Worm (Caenorhabditis elegans) whole organism, young adult: Measurements from ENCODE around the gene tpk-1.
A peak's percentile ranks its signal among the peaks of the same experiment; 100 is the strongest.

ENCODE experiments used
- B0336.3 ChIP-seq: fragments of 200-800 bp; sonication (Bioruptor generic); IDR thresholded peaks from 2 replicates; pipeline ENCODE4 v1.3.6; 2022; ENCODE audit warnings: missing genetic modification characterization, missing compliant biosample characterization
- C17E4.6 ChIP-seq: fragments of 200-800 bp; sonication (Bioruptor generic); IDR thresholded peaks from 2 replicates; pipeline ENCODE4 v1.3.6; 2022; ENCODE audit warnings: missing genetic modification reagents, missing genetic modification characterization, missing compliant biosample characterization
- F10E7.11 ChIP-seq: sonication (generic microtip); optimal IDR thresholded peaks from 2 replicates; lab custom pipeline; 2017; ENCODE audit warnings: mild to moderate bottlenecking, missing genetic modification characterization, moderate library complexity, missing compliant biosample characterization
- F22D6.2 ChIP-seq: sonication (generic microtip); optimal IDR thresholded peaks from 2 replicates; lab custom pipeline; 2016; ENCODE audit warnings: mild to moderate bottlenecking, missing genetic modification characterization, missing compliant biosample characterization
- F37B4.10 ChIP-seq: fragments of 200-800 bp; sonication (Bioruptor generic); IDR thresholded peaks from 2 replicates; pipeline ENCODE4 v1.3.6; 2022; ENCODE audit warnings: missing genetic modification characterization, missing compliant biosample characterization
- F39B2.1 ChIP-seq: fragments of 200-800 bp; sonication (Bioruptor generic); IDR thresholded peaks from 2 replicates; pipeline ENCODE4 v1.3.6; 2022; ENCODE audit warnings: missing genetic modification reagents, missing genetic modification characterization, missing compliant biosample characterization
- F52B5.7 ChIP-seq: sonication (generic microtip); optimal IDR thresholded peaks from 2 replicates; lab custom pipeline; 2016; ENCODE audit warnings: mild to moderate bottlenecking, missing genetic modification characterization, missing compliant biosample characterization
- F55B11.4 ChIP-seq: sonication (generic microtip); optimal IDR thresholded peaks from 2 replicates; lab custom pipeline; 2016; ENCODE audit warnings: missing compliant biosample characterization, missing genetic modification characterization, borderline replicate concordance; ENCODE audit not compliant: insufficient read depth
- K11D2.4 ChIP-seq: fragments of 200-800 bp; sonication (Bioruptor generic); IDR thresholded peaks from 2 replicates; pipeline ENCODE4 v1.3.6; 2022; ENCODE audit warnings: missing genetic modification reagents, missing genetic modification characterization, missing compliant biosample characterization
- T26A5.8 ChIP-seq: sonication (generic microtip); optimal IDR thresholded peaks from 2 replicates; lab custom pipeline; 2016; ENCODE audit warnings: missing genetic modification characterization, missing compliant biosample characterization
- ama-1 ChIP-seq, 3 experiments: fragments of 150-350 bp in 1 of 3; sonication (generic microtip) in 2 of 3; optimal IDR thresholded peaks; 2 replicates each; lab custom pipeline; 2014 to 2018; ENCODE audit warnings: missing biosample characterization in 2 of 3, missing genetic modification characterization in 2 of 3, missing genetic modification reagents in 2 of 3
- atf-7 ChIP-seq: sonication (generic microtip); optimal IDR thresholded peaks from 2 replicates; lab custom pipeline; 2017; ENCODE audit warnings: mild to moderate bottlenecking, missing genetic modification characterization, missing compliant biosample characterization
- attf-5 ChIP-seq: fragments of 200-800 bp; sonication (Bioruptor generic); optimal IDR thresholded peaks from 2 replicates; lab custom pipeline; 2018; ENCODE audit warnings: mild to moderate bottlenecking, missing genetic modification characterization, missing compliant biosample characterization
- bed-2 ChIP-seq: fragments of 200-800 bp; sonication (Bioruptor generic); IDR thresholded peaks from 2 replicates; pipeline ENCODE4 v1.3.6; 2022; ENCODE audit warnings: missing genetic modification reagents, missing genetic modification characterization, missing compliant biosample characterization
- cebp-1 ChIP-seq, 2 experiments: fragments of 200-800 bp in 1 of 2; sonication (Bioruptor generic) in 1 of 2; sonication (generic microtip) in 1 of 2; IDR thresholded peaks in 1 of 2; optimal IDR thresholded peaks in 1 of 2; 2 replicates each; pipeline versions ENCODE4 v1.3.6 to Lab custom; 2017 to 2022; ENCODE audit warnings: missing compliant biosample characterization in 2 of 2, missing genetic modification characterization in 2 of 2, mild to moderate bottlenecking in 1 of 2, missing genetic modification reagents in 1 of 2, moderate library complexity in 1 of 2
- ceh-27 ChIP-seq: fragments of 200-800 bp; sonication (Bioruptor generic); optimal IDR thresholded peaks from 2 replicates; lab custom pipeline; 2018; ENCODE audit warnings: mild to moderate bottlenecking, missing genetic modification characterization, moderate library complexity, missing compliant biosample characterization
- ceh-40 ChIP-seq: fragments of 200-800 bp; sonication (Bioruptor generic); IDR thresholded peaks from 2 replicates; pipeline ENCODE4 v1.3.6; 2022; ENCODE audit warnings: missing genetic modification characterization, missing compliant biosample characterization
- chd-7 ChIP-seq: sonication (generic microtip); optimal IDR thresholded peaks from 2 replicates; lab custom pipeline; 2016; ENCODE audit warnings: mild to moderate bottlenecking, missing genetic modification characterization, moderate library complexity, missing compliant biosample characterization
- dox-1 ChIP-seq: fragments of 200-800 bp; sonication (Bioruptor generic); IDR thresholded peaks from 2 replicates; pipeline ENCODE4 v1.3.6; 2022; ENCODE audit warnings: missing genetic modification reagents, missing genetic modification characterization, missing compliant biosample characterization
- dpff-1 ChIP-seq: sonication (generic microtip); optimal IDR thresholded peaks from 2 replicates; lab custom pipeline; 2017; ENCODE audit warnings: mild to moderate bottlenecking, missing genetic modification characterization, missing compliant biosample characterization
- efl-1 ChIP-seq: fragments of 150-350 bp; optimal IDR thresholded peaks from 2 replicates; lab custom pipeline; 2014; ENCODE audit warnings: missing biosample characterization, missing genetic modification reagents, missing genetic modification characterization
- egl-18 ChIP-seq: fragments of 200-800 bp; sonication (Bioruptor generic); IDR thresholded peaks from 2 replicates; pipeline ENCODE4 v1.3.6; 2022; ENCODE audit warnings: missing genetic modification reagents, missing genetic modification characterization, missing compliant biosample characterization
- egl-44 ChIP-seq: fragments of 200-800 bp; sonication (Bioruptor generic); IDR thresholded peaks from 2 replicates; pipeline ENCODE4 v1.3.6; 2022; ENCODE audit warnings: missing genetic modification reagents, missing genetic modification characterization, missing compliant biosample characterization
- gei-17 ChIP-seq: fragments of 200-800 bp; sonication (Bioruptor generic); optimal IDR thresholded peaks from 2 replicates; lab custom pipeline; 2018; ENCODE audit warnings: mild to moderate bottlenecking, missing genetic modification characterization, missing compliant biosample characterization
- hmg-1.2 ChIP-seq: fragments of 200-800 bp; sonication (Bioruptor generic); IDR thresholded peaks from 2 replicates; pipeline ENCODE4 v1.3.6; 2022; ENCODE audit warnings: missing genetic modification reagents, missing genetic modification characterization, missing compliant biosample characterization
- lin-54 ChIP-seq: fragments of 200-800 bp; sonication (Bioruptor generic); optimal IDR thresholded peaks from 2 replicates; lab custom pipeline; 2018; ENCODE audit warnings: mild to moderate bottlenecking, missing genetic modification characterization, missing compliant biosample characterization
- lsy-27 ChIP-seq: sonication (generic microtip); optimal IDR thresholded peaks from 2 replicates; lab custom pipeline; 2017; ENCODE audit warnings: missing genetic modification characterization, mild to moderate bottlenecking, missing compliant biosample characterization, antibody characterized with exemption, missing genotype, borderline replicate concordance; ENCODE audit not compliant: insufficient read depth
- madf-3 ChIP-seq: fragments of 200-800 bp; sonication (Bioruptor generic); IDR thresholded peaks from 2 replicates; pipeline ENCODE4 v1.3.6; 2022; ENCODE audit warnings: missing genetic modification reagents, missing genetic modification characterization, missing compliant biosample characterization
- madf-8 ChIP-seq: fragments of 200-800 bp; sonication (Bioruptor generic); conservative IDR thresholded peaks from 2 replicates; pipeline ENCODE4 v1.3.6; 2022; ENCODE audit warnings: missing genetic modification reagents, missing genetic modification characterization, missing compliant biosample characterization
- mes-4 ChIP-seq: sonication (generic microtip); optimal IDR thresholded peaks from 2 replicates; lab custom pipeline; 2016; ENCODE audit warnings: missing genotype, missing genetic modification characterization, missing compliant biosample characterization
- nhr-120 ChIP-seq: fragments of 200-800 bp; sonication (Bioruptor generic); IDR thresholded peaks from 2 replicates; pipeline ENCODE4 v1.3.6; 2022; ENCODE audit warnings: missing genetic modification characterization, missing compliant biosample characterization
- nhr-80 ChIP-seq: sonication (generic microtip); optimal IDR thresholded peaks from 2 replicates; lab custom pipeline; 2016; ENCODE audit warnings: missing genetic modification characterization, missing compliant biosample characterization
- nhr-90 ChIP-seq: sonication (generic microtip); optimal IDR thresholded peaks from 2 replicates; lab custom pipeline; 2016; ENCODE audit warnings: missing genotype, mild to moderate bottlenecking, missing genetic modification characterization, missing compliant biosample characterization
- pha-4 ChIP-seq: fragments of 150-350 bp; sonication (generic microtip); optimal IDR thresholded peaks from 2 replicates; lab custom pipeline; 2014; ENCODE audit warnings: missing biosample characterization, missing genetic modification reagents, missing genetic modification characterization
- repo-1 ChIP-seq: sonication (generic microtip); optimal IDR thresholded peaks from 2 replicates; lab custom pipeline; 2017; ENCODE audit warnings: mild to moderate bottlenecking, missing genetic modification characterization, missing compliant biosample characterization
- snpc-1.3 ChIP-seq: sonication (generic microtip); optimal IDR thresholded peaks from 2 replicates; lab custom pipeline; 2017; ENCODE audit warnings: missing genetic modification characterization, mild to moderate bottlenecking, missing compliant biosample characterization, antibody characterized with exemption, moderate library complexity, missing genotype, missing genetic modification reagents; ENCODE audit not compliant: insufficient read depth
- snpc-3.4 ChIP-seq: sonication (generic microtip); optimal IDR thresholded peaks from 2 replicates; lab custom pipeline; 2017; ENCODE audit warnings: missing genetic modification characterization, mild to moderate bottlenecking, missing compliant biosample characterization, antibody characterized with exemption, moderate library complexity, missing genotype, missing genetic modification reagents
- snpc-4 ChIP-seq, 5 experiments: fragments of 150-350 bp in 1 of 5; sonication (generic microtip) in 4 of 5; optimal IDR thresholded peaks; 2 replicates each; lab custom pipeline; 2014 to 2018; ENCODE audit warnings: missing genetic modification characterization in 5 of 5, missing biosample characterization in 3 of 5, antibody characterized with exemption in 2 of 5, mild to moderate bottlenecking in 2 of 5, missing compliant biosample characterization in 2 of 5, missing genotype in 2 of 5, moderate library complexity in 2 of 5, missing genetic modification reagents in 1 of 5
- tlf-1 ChIP-seq: fragments of 200-800 bp; sonication (Bioruptor generic); optimal IDR thresholded peaks from 2 replicates; lab custom pipeline; 2018; ENCODE audit warnings: mild to moderate bottlenecking, missing genetic modification characterization, missing compliant biosample characterization
- unc-62 ChIP-seq: fragments of 150-350 bp; optimal IDR thresholded peaks from 2 replicates; lab custom pipeline; 2014; ENCODE audit warnings: missing biosample characterization, missing genetic modification reagents, missing genetic modification characterization
- zfh-2 ChIP-seq: fragments of 200-800 bp; sonication (Bioruptor generic); conservative IDR thresholded peaks from 2 replicates; pipeline ENCODE4 v1.3.6; 2022; ENCODE audit warnings: missing genetic modification reagents, missing genetic modification characterization, missing compliant biosample characterization

Gene tpk-1

ce11 chrIII:8873990-8874668 is 37.8 kb upstream of the tpk-1 start (continued):
- TF ChIP-seq F52B5.7 (no peak), madf-3 (GFP tag; lab: Robert Waterston, UW) (no peak), attf-5 (GFP tag; lab: Kevin White, UChicago) (peak; percentile 53), snpc-4 (GFP tag; optimal IDR thresholded peaks at IDR 0.05; lab: Kevin White, UChicago) (peak; percentile 28), snpc-4 (tag; optimal IDR thresholded peaks at IDR 0.05; lab: Kevin White, UChicago) (peak in 1 of 4 experiments; percentile 35)
- TF ChIP-seq, all 124 proteins: peak for 28

ce11 chrIII:8877002-8877401 is 34.9 kb upstream of the tpk-1 start, which contains the start of gene K01F9.2:
Gene K01F9.2, minus strand, starts transcription at chrIII:8877128.
- TF ChIP-seq efl-1 (GFP tag; lab: Kevin White, UChicago) (no peak), zfh-2 (GFP tag; lab: Robert Waterston, UW) (no peak), lsy-27 (tag; lab: Kevin White, UChicago) (no peak), snpc-3.4 (tag; lab: Kevin White, UChicago) (no peak), dpff-1 (tag; lab: Kevin White, UChicago) (no peak), tlf-1 (GFP tag; lab: Kevin White, UChicago) (no peak), bed-2 (GFP tag; lab: Robert Waterston, UW) (no peak), egl-18 (no peak), gei-17 (no peak), egl-44 (GFP tag; lab: Robert Waterston, UW) (no peak), ama-1 (optimal IDR thresholded peaks at IDR 0.05; lab: Kevin White, UChicago) (no peak), ama-1 (GFP tag; optimal IDR thresholded peaks at IDR 0.05; lab: Kevin White, UChicago) (no peak), lin-54 (GFP tag; lab: Kevin White, UChicago) (no peak), F37B4.10 (GFP tag; lab: Robert Waterston, UW) (no peak), chd-7 (no peak), nhr-80 (tag; lab: Kevin White, UChicago) (no peak), pha-4 (no peak), nhr-120 (GFP tag; lab: Robert Waterston, UW) (no peak), nhr-90 (tag; lab: Kevin White, UChicago) (no peak), F39B2.1 (no peak)
- TF ChIP-seq, all 124 proteins: peak for 0

- TF ChIP-seq nhr-80 (tag; lab: Kevin White, UChicago): peak; percentile 85
- no peak for TF ChIP-seq F55B11.4
- peak; percentile 55 for TF ChIP-seq atf-7
- peak; percentile 10; the same call in 1 of the 2 replicates for TF ChIP-seq cebp-1 (GFP tag; IDR thresholded peaks at IDR 0.05; lab: Robert Waterston, UW)
- no peak for TF ChIP-seq cebp-1 (tag; optimal IDR thresholded peaks at IDR 0.05; lab: Kevin White, UChicago)
- peak; percentile 74 for TF ChIP-seq unc-62 (GFP tag; lab: Kevin White, UChicago)
Measured at ce11 chrIII:8878960-8879359, 33.0 kb upstream of the tpk-1 start.

- TF ChIP-seq lin-54 (GFP tag; lab: Kevin White, UChicago) (no peak), dox-1 (GFP tag; lab: Robert Waterston, UW) (no peak), mes-4 (no peak), F22D6.2 (tag; lab: Kevin White, UChicago) (no peak), cebp-1 (GFP tag; IDR thresholded peaks at IDR 0.05; lab: Robert Waterston, UW) (no peak), cebp-1 (tag; optimal IDR thresholded peaks at IDR 0.05; lab: Kevin White, UChicago) (no peak), snpc-4 (GFP tag; optimal IDR thresholded peaks at IDR 0.05; lab: Kevin White, UChicago) (no peak), snpc-4 (tag; optimal IDR thresholded peaks at IDR 0.05; lab: Kevin White, UChicago) (no peak), hmg-1.2 (no peak), T26A5.8 (tag; lab: Kevin White, UChicago) (no peak), tlf-1 (GFP tag; lab: Kevin White, UChicago) (no peak), C17E4.6 (GFP tag; lab: Robert Waterston, UW) (no peak), ama-1 (optimal IDR thresholded peaks at IDR 0.05; lab: Kevin White, UChicago) (no peak), ama-1 (GFP tag; optimal IDR thresholded peaks at IDR 0.05; lab: Kevin White, UChicago) (no peak), snpc-3.4 (tag; lab: Kevin White, UChicago) (no peak), K11D2.4 (GFP tag; lab: Robert Waterston, UW) (no peak), ceh-27 (no peak), ceh-40 (no peak), snpc-1.3 (tag; lab: Kevin White, UChicago) (no peak), madf-8 (GFP tag; lab: Robert Waterston, UW) (no peak), B0336.3 (no peak), F10E7.11 (no peak), repo-1 (tag; lab: Kevin White, UChicago) (no peak)
Measured at ce11 chrIII:8882333-8882732, 29.6 kb upstream of the tpk-1 start.
